Fruit fly (Drosophila melanogaster): ENCODE measurements around the gene CG43618.

DNA sequence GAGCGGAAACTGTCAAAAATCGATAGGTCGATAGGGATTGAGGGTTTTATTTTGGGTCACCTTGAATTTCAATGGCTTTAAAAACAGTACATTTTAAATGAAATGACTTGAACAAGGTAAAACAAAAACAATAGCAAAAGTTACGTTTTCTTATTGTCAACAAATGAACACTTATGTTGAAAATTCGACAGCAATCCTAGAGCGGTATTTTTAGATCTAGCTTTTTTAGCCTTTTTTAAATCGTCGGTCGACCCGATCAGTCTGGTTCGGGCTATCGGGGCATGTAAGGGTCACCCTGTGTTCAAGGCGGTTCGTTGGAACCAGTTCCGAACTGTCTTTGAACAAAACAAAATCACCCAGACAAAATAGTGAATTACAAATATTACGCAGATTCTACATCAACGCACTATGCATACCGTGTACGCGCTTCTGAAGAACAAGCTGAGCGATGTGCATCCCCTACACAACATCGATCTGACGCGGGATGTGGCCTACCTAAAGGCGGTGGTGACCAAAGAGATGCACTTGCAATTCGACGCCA, 39.8 kb upstream of the CG43618 start, which contains the start of the genes CG11052 and CG3223:
- peak; percentile 45 for TF ChIP-seq bab1 (GFP tag; optimal IDR thresholded peaks at IDR 0.05)
- no peak for TF ChIP-seq CG33017 (tag; optimal IDR thresholded peaks at IDR 0.05)
- TF ChIP-seq Clk (GFP tag; optimal IDR thresholded peaks at IDR 0.05), result no peak
- TF ChIP-seq CG11617 (GFP tag; optimal IDR thresholded peaks at IDR 0.05), result no peak
- TF ChIP-seq tj (GFP tag; optimal IDR thresholded peaks at IDR 0.05), result no peak
- no peak for TF ChIP-seq CG1620 (GFP tag; optimal IDR thresholded peaks at IDR 0.05)
- no peak for TF ChIP-seq toe (GFP tag; optimal IDR thresholded peaks at IDR 0.05)
- TF ChIP-seq kay (GFP tag; ENCODE audit: borderline replicate concordance), result no peak
- no peak for TF ChIP-seq Mnt (GFP tag; optimal IDR thresholded peaks at IDR 0.05)
- no peak for TF ChIP-seq ovo (GFP tag; optimal IDR thresholded peaks at IDR 0.05)
- no peak for TF ChIP-seq CG7045 (GFP tag; optimal IDR thresholded peaks at IDR 0.05)
- no peak for TF ChIP-seq Crg-1 (GFP tag; optimal IDR thresholded peaks at IDR 0.05)
- peak; percentile 67 for TF ChIP-seq CG14711 (tag; optimal IDR thresholded peaks at IDR 0.05)
